Fruit fly (Drosophila melanogaster): ENCODE results near the gene Sry-delta.
A peak's percentile ranks its signal among the peaks of the same experiment; 100 is the strongest.

Gene Sry-delta

dm6 chr3R:30012602-30013489, 30.3 kb upstream of the Sry-delta start (continued):
- TF ChIP-seq CG16815 (GFP tag; optimal IDR thresholded peaks at IDR 0.05) (no peak), ttk (GFP tag; IDR thresholded peaks at IDR 0.05) (0 out of 2 replicates have a peak, but pooled peaks have one; percentile 9), CG31388 (GFP tag; optimal IDR thresholded peaks at IDR 0.05) (no peak), CG11695 (GFP tag; IDR thresholded peaks at IDR 0.05) (0 out of 3 replicates have a peak, but pooled peaks have one; percentile 35), H2.0 (GFP tag; IDR thresholded peaks at IDR 0.05) (0 out of 2 replicates have a peak, but pooled peaks have one; percentile 19), CG11723 (GFP tag; optimal IDR thresholded peaks at IDR 0.05) (no peak), C15 (GFP tag; IDR thresholded peaks at IDR 0.05) (no peak), slp2 (GFP tag; optimal IDR thresholded peaks at IDR 0.05) (no peak), Mad (GFP tag; optimal IDR thresholded peaks at IDR 0.05) (no peak), CG32772 (GFP tag; IDR thresholded peaks at IDR 0.05) (0 out of 2 replicates have a peak, but pooled peaks have one; percentile 16), sug (tag; optimal IDR thresholded peaks at IDR 0.05) (peak; percentile 25), trem (tag; optimal IDR thresholded peaks at IDR 0.05) (no peak), CG30020 (tag; optimal IDR thresholded peaks at IDR 0.05) (no peak), lbe (GFP tag; optimal IDR thresholded peaks at IDR 0.05) (no peak), CG17829 (tag; optimal IDR thresholded peaks at IDR 0.05) (no peak), CG13624 (GFP tag; optimal IDR thresholded peaks at IDR 0.05) (peak; percentile 78), CG12659 (GFP tag; optimal IDR thresholded peaks at IDR 0.05) (peak; percentile 11), sd (tag; optimal IDR thresholded peaks at IDR 0.05) (peak; percentile 39), pb (GFP tag; optimal IDR thresholded peaks at IDR 0.05) (no peak), CG8281 (tag; optimal IDR thresholded peaks at IDR 0.05) (no peak), GATAe (GFP tag; conservative IDR thresholded peaks at IDR 0.05) (peak; percentile 38; the same call in 1 of the 2 replicates)

- TF ChIP-seq sob (GFP tag; IDR thresholded peaks at IDR 0.05) (no peak), Dll (GFP tag; IDR thresholded peaks at IDR 0.05; ENCODE audit: partially characterized antibody) (no peak), bsh (GFP tag; optimal IDR thresholded peaks at IDR 0.05) (peak in 1 of 2 experiments; percentile 67), sens (GFP tag) (peak; percentile 33), Drgx (GFP tag; IDR thresholded peaks at IDR 0.05) (peak; percentile 66), Ets65A (GFP tag) (peak; percentile 40), nom (GFP tag; optimal IDR thresholded peaks at IDR 0.05) (peak; percentile 98)
Measured at dm6 chr3R:30013909-30014308, 29.2 kb upstream of the Sry-delta start.

dm6 chr3R:30014480-30014879, 28.7 kb upstream of the Sry-delta start:
- no peak for TF ChIP-seq grn (GFP tag; optimal IDR thresholded peaks at IDR 0.05)
- no peak for TF ChIP-seq CG14667 (GFP tag; IDR thresholded peaks at IDR 0.05)
- TF ChIP-seq CkIIα-i1 (GFP tag; IDR thresholded peaks at IDR 0.05): no peak
- no peak for TF ChIP-seq aop (GFP tag; IDR thresholded peaks at IDR 0.05)
- no peak for TF ChIP-seq Fer1 (GFP tag; optimal IDR thresholded peaks at IDR 0.05)
- peak; percentile 21; the same call in 1 of the 3 replicates for TF ChIP-seq ci (GFP tag; IDR thresholded peaks at IDR 0.05)
- no peak for TF ChIP-seq gcm (GFP tag; optimal IDR thresholded peaks at IDR 0.05)
- TF ChIP-seq CG6654 (GFP tag; optimal IDR thresholded peaks at IDR 0.05): no peak
- TF ChIP-seq CG11560 (tag; IDR thresholded peaks at IDR 0.05): no peak
- no peak for TF ChIP-seq Drgx (GFP tag; IDR thresholded peaks at IDR 0.05)
- TF ChIP-seq Vsx1 (GFP tag; optimal IDR thresholded peaks at IDR 0.05): no peak
- TF ChIP-seq lola (GFP tag; optimal IDR thresholded peaks at IDR 0.05): no peak
- TF ChIP-seq vvl (GFP tag; IDR thresholded peaks at IDR 0.05): no peak
- TF ChIP-seq CG6813 (GFP tag; optimal IDR thresholded peaks at IDR 0.05): no peak
- no peak for TF ChIP-seq CG6765 (GFP tag; optimal IDR thresholded peaks at IDR 0.05)
- TF ChIP-seq jigr1 (GFP tag; IDR thresholded peaks at IDR 0.05): no peak
- TF ChIP-seq CG9932 (GFP tag; IDR thresholded peaks at IDR 0.05): no peak
- TF ChIP-seq E2f2 (GFP tag; IDR thresholded peaks at IDR 0.05): no peak
- no peak for TF ChIP-seq wdn (GFP tag; IDR thresholded peaks at IDR 0.05)
- TF ChIP-seq Blimp-1 (GFP tag; optimal IDR thresholded peaks at IDR 0.05): no peak
- TF ChIP-seq CG3281 (GFP tag; optimal IDR thresholded peaks at IDR 0.05): no peak
